Fruit fly (Drosophila melanogaster) whole organism, prepupa: ENCODE data around the gene Npc2f.

ENCODE experiments used
- CG10631 ChIP-seq: fragments of 200-800 bp; sonication (Bioruptor generic); optimal IDR thresholded peaks from 2 replicates; lab custom pipeline; 2016; ENCODE audit warnings: missing biosample characterization, missing genetic modification characterization
- CG10669 ChIP-seq: fragments of 200-800 bp; sonication (Bioruptor generic); optimal IDR thresholded peaks from 3 replicates; lab custom pipeline; 2018; ENCODE audit warnings: missing biosample characterization, mild to moderate bottlenecking, missing genetic modification characterization, moderate library complexity
- CG11294 ChIP-seq: fragments of 200-800 bp; sonication (Bioruptor generic); IDR thresholded peaks from 2 replicates; pipeline ENCODE4 v1.3.6; 2022; ENCODE audit warnings: missing biosample characterization, missing genetic modification characterization
- CG11762 ChIP-seq: fragments of 200-800 bp; sonication (Bioruptor generic); optimal IDR thresholded peaks from 3 replicates; lab custom pipeline; 2016; ENCODE audit warnings: missing biosample characterization, missing genetic modification characterization; ENCODE audit not compliant: insufficient read depth
- CG15336 ChIP-seq: fragments of 200-800 bp; sonication (Bioruptor generic); IDR thresholded peaks from 2 replicates; pipeline ENCODE4 v1.3.6; 2022; ENCODE audit warnings: missing biosample characterization, missing genetic modification characterization
- CG1621 ChIP-seq: fragments of 200-800 bp; sonication (Bioruptor generic); optimal IDR thresholded peaks from 3 replicates; lab custom pipeline; 2018; ENCODE audit warnings: missing biosample characterization, mild to moderate bottlenecking, missing genetic modification characterization
- CG16779 ChIP-seq: fragments of 200-800 bp; sonication (Bioruptor generic); optimal IDR thresholded peaks from 3 replicates; lab custom pipeline; 2017; ENCODE audit warnings: missing biosample characterization, mild to moderate bottlenecking, missing genetic modification characterization
- CG32006 ChIP-seq: fragments of 200-800 bp; sonication (Bioruptor generic); optimal IDR thresholded peaks from 3 replicates; lab custom pipeline; 2017; ENCODE audit warnings: missing biosample characterization, mild to moderate bottlenecking, missing genetic modification characterization
- CG34406 ChIP-seq: fragments of 200-800 bp; sonication (Bioruptor generic); optimal IDR thresholded peaks from 3 replicates; lab custom pipeline; 2016; ENCODE audit warnings: missing biosample characterization, missing genetic modification characterization
- CG3919 ChIP-seq: fragments of 200-800 bp; sonication (Bioruptor generic); optimal IDR thresholded peaks from 3 replicates; lab custom pipeline; 2016; ENCODE audit warnings: missing biosample characterization, missing genetic modification characterization
- CG4318 ChIP-seq: fragments of 200-800 bp; sonication (Bioruptor generic); optimal IDR thresholded peaks from 3 replicates; lab custom pipeline; 2017; ENCODE audit warnings: missing biosample characterization, mild to moderate bottlenecking, missing genetic modification characterization
- CG6808 ChIP-seq: fragments of 200-800 bp; sonication (Bioruptor generic); optimal IDR thresholded peaks from 3 replicates; lab custom pipeline; 2017; ENCODE audit warnings: missing biosample characterization, missing genetic modification characterization, mild to moderate bottlenecking, moderate library complexity, missing genetic modification reagents
- CG6854 ChIP-seq: fragments of 200-800 bp; sonication (Bioruptor generic); optimal IDR thresholded peaks from 2 replicates; lab custom pipeline; 2017; ENCODE audit warnings: missing biosample characterization, mild to moderate bottlenecking, missing genetic modification characterization
- CG7368 ChIP-seq: fragments of 200-800 bp; sonication (Bioruptor generic); optimal IDR thresholded peaks from 3 replicates; lab custom pipeline; 2016; ENCODE audit warnings: missing biosample characterization, missing genetic modification characterization
- CG8119 ChIP-seq: fragments of 200-800 bp; sonication (Bioruptor generic); IDR thresholded peaks from 3 replicates; pipeline ENCODE4 v1.3.6; 2022; ENCODE audit warnings: missing biosample characterization, missing genetic modification characterization
- CG8319 ChIP-seq: fragments of 200-800 bp; sonication (Bioruptor generic); optimal IDR thresholded peaks from 3 replicates; lab custom pipeline; 2016; ENCODE audit warnings: missing biosample characterization, missing genetic modification characterization
- CG8632 ChIP-seq: fragments of 200-800 bp; sonication (Bioruptor generic); optimal IDR thresholded peaks from 3 replicates; lab custom pipeline; 2016; ENCODE audit warnings: missing biosample characterization, missing genetic modification characterization
- CG9139 ChIP-seq: fragments of 200-800 bp; sonication (Bioruptor generic); optimal IDR thresholded peaks from 3 replicates; lab custom pipeline; 2017; ENCODE audit warnings: missing biosample characterization, mild to moderate bottlenecking, missing genetic modification characterization
- Gug ChIP-seq: fragments of 200-800 bp; sonication (Bioruptor generic); IDR thresholded peaks from 2 replicates; pipeline ENCODE4 v1.3.6; 2022; ENCODE audit warnings: missing biosample characterization, missing genetic modification characterization
- Hr38 ChIP-seq: sonication (Bioruptor generic); optimal IDR thresholded peaks from 2 replicates; lab custom pipeline; 2016; ENCODE audit warnings: missing biosample characterization, missing genetic modification characterization
- Met ChIP-seq: fragments of 200-800 bp; sonication (Bioruptor generic); optimal IDR thresholded peaks from 3 replicates; lab custom pipeline; 2016; ENCODE audit warnings: missing biosample characterization, missing genetic modification characterization
- OdsH ChIP-seq: fragments of 200-800 bp; sonication (Bioruptor generic); optimal IDR thresholded peaks from 3 replicates; lab custom pipeline; 2016; ENCODE audit warnings: missing biosample characterization, missing genetic modification characterization
- Smox ChIP-seq: fragments of 200-800 bp; sonication (Bioruptor generic); optimal IDR thresholded peaks from 3 replicates; lab custom pipeline; 2016; ENCODE audit warnings: missing biosample characterization, missing genetic modification characterization
- Sox102F ChIP-seq: fragments of 200-800 bp; sonication (Bioruptor generic); optimal IDR thresholded peaks from 2 replicates; lab custom pipeline; 2016; ENCODE audit warnings: missing biosample characterization, mild to moderate bottlenecking, missing genetic modification characterization
- achi ChIP-seq: fragments of 200-800 bp; sonication (Bioruptor generic); optimal IDR thresholded peaks from 3 replicates; lab custom pipeline; 2016; ENCODE audit warnings: missing biosample characterization, missing genetic modification characterization
- acj6 ChIP-seq: fragments of 200-800 bp; sonication (Bioruptor generic); optimal IDR thresholded peaks from 3 replicates; lab custom pipeline; 2016; ENCODE audit warnings: missing biosample characterization, missing genetic modification characterization
- cyc ChIP-seq: fragments of 200-800 bp; sonication (Bioruptor generic); optimal IDR thresholded peaks from 3 replicates; lab custom pipeline; 2016; ENCODE audit warnings: missing biosample characterization, missing genetic modification characterization
- dac ChIP-seq: fragments of 200-800 bp; sonication (Bioruptor generic); optimal IDR thresholded peaks from 2 replicates; lab custom pipeline; 2017; ENCODE audit warnings: missing biosample characterization, mild to moderate bottlenecking, missing genetic modification characterization
- dsx ChIP-seq: fragments of 200-800 bp; optimal IDR thresholded peaks from 3 replicates; lab custom pipeline; 2019; ENCODE audit warnings: missing biosample characterization, mild to moderate bottlenecking, missing genetic modification characterization, moderate library complexity; ENCODE audit not compliant: poor library complexity, severe bottlenecking
- esn ChIP-seq: fragments of 200-800 bp; sonication (Bioruptor generic); optimal IDR thresholded peaks from 2 replicates; lab custom pipeline; 2016; ENCODE audit warnings: missing biosample characterization, mild to moderate bottlenecking, missing genetic modification characterization, moderate library complexity
- fd59A ChIP-seq: fragments of 200-800 bp; sonication (Bioruptor generic); optimal IDR thresholded peaks from 2 replicates; lab custom pipeline; 2017; ENCODE audit warnings: missing biosample characterization, mild to moderate bottlenecking, missing genetic modification characterization, missing genetic modification reagents
- fkh ChIP-seq: fragments of 200-800 bp; sonication (Bioruptor generic); optimal IDR thresholded peaks from 3 replicates; lab custom pipeline; 2017; ENCODE audit warnings: missing biosample characterization, mild to moderate bottlenecking, missing genetic modification characterization, moderate library complexity
- net ChIP-seq: fragments of 200-800 bp; sonication (Bioruptor generic); optimal IDR thresholded peaks from 3 replicates; lab custom pipeline; 2016; ENCODE audit warnings: missing biosample characterization, missing genetic modification characterization
- pdm3 ChIP-seq: fragments of 200-800 bp; sonication (Bioruptor generic); optimal IDR thresholded peaks from 3 replicates; lab custom pipeline; 2016; ENCODE audit warnings: missing biosample characterization, missing genetic modification characterization
- salr ChIP-seq, 2 experiments: fragments of 200-800 bp; sonication (Bioruptor generic); optimal IDR thresholded peaks; 3 replicates each; lab custom pipeline; 2016 to 2018; ENCODE audit warnings: missing biosample characterization in 2 of 2, missing genetic modification characterization in 2 of 2, mild to moderate bottlenecking in 1 of 2
- spab ChIP-seq: fragments of 200-800 bp; sonication (Bioruptor generic); optimal IDR thresholded peaks from 2 replicates; lab custom pipeline; 2017; ENCODE audit warnings: missing biosample characterization, mild to moderate bottlenecking, missing genetic modification characterization, missing genetic modification reagents
- ss ChIP-seq, 2 experiments: fragments of 200-800 bp; sonication (Bioruptor generic); optimal IDR thresholded peaks; 2 replicates in 1 of 2; 3 replicates in 1 of 2; lab custom pipeline; 2017 to 2018; ENCODE audit warnings: mild to moderate bottlenecking in 2 of 2, missing biosample characterization in 2 of 2, missing genetic modification characterization in 2 of 2, moderate library complexity in 1 of 2
- topi ChIP-seq: fragments of 200-800 bp; sonication (Bioruptor generic); optimal IDR thresholded peaks from 3 replicates; lab custom pipeline; 2016; ENCODE audit warnings: missing biosample characterization, missing genetic modification characterization
- vri ChIP-seq: fragments of 200-800 bp; sonication (Bioruptor generic); optimal IDR thresholded peaks from 3 replicates; lab custom pipeline; 2016; ENCODE audit warnings: missing biosample characterization, mild to moderate bottlenecking, missing genetic modification characterization

The Npc2f gene

DNA sequence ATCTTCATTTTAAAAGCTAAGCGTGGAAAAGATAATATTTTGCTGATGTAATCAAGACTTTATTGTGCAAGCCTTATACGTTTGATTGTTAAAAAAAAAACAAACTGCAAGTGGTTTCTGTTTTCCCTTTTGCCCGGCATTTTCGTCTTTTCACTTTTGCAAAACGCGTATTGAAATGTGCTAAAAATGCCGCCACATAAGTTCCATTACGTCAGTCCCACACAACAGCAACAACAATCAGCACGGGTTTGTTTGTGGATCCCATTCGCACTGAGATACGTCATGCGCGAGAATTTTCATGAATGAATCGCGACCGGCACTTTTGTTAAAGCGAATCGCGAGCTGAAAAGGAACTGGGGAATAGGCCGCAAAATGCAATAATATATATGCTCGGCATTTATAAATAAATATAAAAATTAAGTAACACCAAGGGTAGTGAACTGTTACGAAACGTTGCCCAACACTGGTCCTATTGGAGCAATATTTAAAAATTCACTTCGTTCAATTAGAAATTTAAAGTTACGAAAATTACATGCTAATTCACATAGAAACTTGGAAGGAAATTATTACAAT is 31.6 kb upstream of the Npc2f start (continued):
- TF ChIP-seq CG34406 (GFP tag; lab: Kevin White, UChicago) (peak; percentile 49), CG16779 (tag; lab: Kevin White, UChicago) (peak; percentile 41), OdsH (GFP tag; lab: Kevin White, UChicago) (peak; percentile 70), CG15336 (no peak), vri (peak; percentile 95), acj6 (GFP tag; lab: Kevin White, UChicago) (peak; percentile 68), CG6808 (GFP tag; lab: Kevin White, UChicago) (peak; percentile 6), CG3919 (GFP tag; lab: Kevin White, UChicago) (peak; percentile 77), dac (GFP tag; lab: Kevin White, UChicago) (no peak), esn (GFP tag; lab: Kevin White, UChicago) (peak; percentile 81), CG11294 (GFP tag; lab: Robert Waterston, UW) (no peak), CG7368 (peak; percentile 49), cyc (GFP tag; lab: Kevin White, UChicago) (peak; percentile 37), salr (GFP tag; optimal IDR thresholded peaks at IDR 0.05; lab: Kevin White, UChicago) (peak in 1 of 2 experiments; percentile 42), Sox102F (GFP tag; lab: Kevin White, UChicago) (peak; percentile 82), CG11762 (GFP tag; lab: Kevin White, UChicago) (peak; percentile 59), dsx (GFP tag; lab: Kevin White, UChicago) (no peak), CG9139 (no peak), CG10631 (GFP tag; lab: Kevin White, UChicago) (peak; percentile 57), CG8632 (peak; percentile 39), achi (GFP tag; lab: Kevin White, UChicago) (peak; percentile 82), topi (peak; percentile 75), CG8119 (no peak), fd59A (GFP tag; lab: Kevin White, UChicago) (no peak), CG1621 (tag; lab: Kevin White, UChicago) (peak; percentile 71), net (GFP tag; lab: Kevin White, UChicago) (peak; percentile 70), spab (no peak), CG6854 (GFP tag; lab: Kevin White, UChicago) (peak; percentile 41), pdm3 (GFP tag; lab: Kevin White, UChicago) (peak; percentile 78), Met (GFP tag; lab: Kevin White, UChicago) (peak; percentile 76), Smox (GFP tag; lab: Kevin White, UChicago) (peak; percentile 67), fkh (GFP tag; lab: Kevin White, UChicago) (no peak), CG4318 (no peak), CG32006 (GFP tag; lab: Kevin White, UChicago) (peak; percentile 27), Hr38 (GFP tag; lab: Kevin White, UChicago) (no peak), ss (GFP tag; optimal IDR thresholded peaks at IDR 0.05; lab: Kevin White, UChicago) (peak; percentile 24 to 27), CG8319 (GFP tag; lab: Kevin White, UChicago) (peak; percentile 36), CG10669 (GFP tag; lab: Kevin White, UChicago) (peak; percentile 35)
- TF ChIP-seq, all 60 proteins: peak for 43

DNA sequence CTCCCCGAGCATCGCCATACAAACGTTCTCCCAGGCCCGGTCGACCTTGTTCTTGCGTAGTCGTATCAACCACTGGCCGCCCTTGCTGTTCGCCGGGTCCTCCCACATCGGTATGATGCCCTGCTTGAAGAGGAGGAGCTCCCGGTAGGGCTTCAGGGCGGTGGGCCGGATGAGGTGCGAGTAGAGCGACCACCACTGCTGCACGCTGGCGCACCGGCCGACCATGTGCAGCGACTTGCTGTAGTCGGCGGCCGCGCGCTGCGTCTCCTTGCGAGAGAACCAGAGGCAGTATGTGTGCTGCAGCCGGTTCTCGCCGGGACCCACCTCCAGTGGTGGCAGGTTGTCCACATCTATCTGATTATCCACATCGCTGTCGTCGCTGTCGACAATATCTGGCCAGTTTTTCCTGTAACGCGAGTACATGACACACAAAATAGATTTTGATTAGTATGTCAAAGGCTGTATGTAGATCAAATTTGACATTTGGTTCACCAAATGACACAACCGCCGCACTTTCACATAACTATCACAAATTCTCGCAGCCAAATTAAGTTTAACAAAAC is 30.7 kb upstream of the Npc2f start, which contains the start of gene CG10694:
TSS of gene CG10694 (plus strand) at position 513 of the 563 bp plus-strand sequence.
- TF ChIP-seq acj6 (GFP tag; lab: Kevin White, UChicago), result no peak
- TF ChIP-seq Gug (GFP tag; lab: Robert Waterston, UW), result no peak
- TF ChIP-seq, all 60 proteins: peak for 0
